Worm (Caenorhabditis elegans) whole organism, L4 larva: Measurements from ENCODE around the gene clh-6.

ENCODE experiments used
- D1046.2 ChIP-seq: fragments of 200-800 bp; sonication (Bioruptor generic); IDR thresholded peaks from 2 replicates; pipeline ENCODE4 v1.3.6; 2022; ENCODE audit warnings: missing genetic modification characterization, missing compliant biosample characterization
- F26F4.8 ChIP-seq: fragments of 200-800 bp; sonication (Bioruptor generic); conservative IDR thresholded peaks from 2 replicates; pipeline ENCODE4 v1.3.6; 2022; ENCODE audit warnings: missing genetic modification characterization, missing compliant biosample characterization
- F37D6.2 ChIP-seq: sonication (generic microtip); optimal IDR thresholded peaks from 2 replicates; lab custom pipeline; 2016; ENCODE audit warnings: mild to moderate bottlenecking, missing genetic modification characterization, missing compliant biosample characterization
- Y48G9A.11 ChIP-seq: fragments of 200-800 bp; sonication (Bioruptor generic); IDR thresholded peaks from 2 replicates; pipeline ENCODE4 v1.3.6; 2022; ENCODE audit warnings: missing genetic modification reagents, missing genetic modification characterization, missing compliant biosample characterization
- Y75B8A.6 ChIP-seq: fragments of 200-800 bp; sonication (Bioruptor generic); IDR thresholded peaks from 2 replicates; pipeline ENCODE4 v1.3.6; 2022; ENCODE audit warnings: missing genetic modification reagents, missing genetic modification characterization, missing compliant biosample characterization
- ZK337.2 ChIP-seq: fragments of 200-800 bp; sonication (Bioruptor generic); IDR thresholded peaks from 2 replicates; pipeline ENCODE4 v1.3.6; 2022; ENCODE audit warnings: missing genetic modification reagents, missing genetic modification characterization, missing compliant biosample characterization
- arid-1 ChIP-seq: fragments of 200-800 bp; sonication (Bioruptor generic); conservative IDR thresholded peaks from 2 replicates; pipeline ENCODE4 v1.3.6; 2022; ENCODE audit warnings: missing genetic modification reagents, missing genetic modification characterization, missing compliant biosample characterization
- ceh-32 ChIP-seq: sonication (generic microtip); optimal IDR thresholded peaks from 2 replicates; lab custom pipeline; 2016; ENCODE audit warnings: mild to moderate bottlenecking, missing genetic modification characterization, missing compliant biosample characterization; ENCODE audit not compliant: poor library complexity
- ceh-44 ChIP-seq: fragments of 200-800 bp; sonication (Bioruptor generic); IDR thresholded peaks from 2 replicates; pipeline ENCODE4 v1.3.6; 2022; ENCODE audit warnings: missing genetic modification reagents, missing genetic modification characterization, missing compliant biosample characterization
- ceh-62 ChIP-seq: sonication (generic microtip); optimal IDR thresholded peaks from 2 replicates; lab custom pipeline; 2017; ENCODE audit warnings: missing biosample characterization, missing genetic modification characterization
- cey-2 ChIP-seq: sonication (generic microtip); optimal IDR thresholded peaks from 3 replicates; lab custom pipeline; 2017; ENCODE audit warnings: missing genetic modification characterization, mild to moderate bottlenecking, missing compliant biosample characterization, antibody characterized with exemption, borderline replicate concordance; ENCODE audit not compliant: insufficient read depth
- daf-16 ChIP-seq, 3 experiments: sonication (generic microtip); optimal IDR thresholded peaks; 2 replicates each; lab custom pipeline; 2016 to 2017; ENCODE audit warnings: missing genetic modification characterization in 3 of 3, missing genetic modification reagents in 3 of 3, mild to moderate bottlenecking in 2 of 3, missing compliant biosample characterization in 2 of 3, missing biosample characterization in 1 of 3, moderate library complexity in 1 of 3
- dmd-6 ChIP-seq: fragments of 200-800 bp; sonication (Bioruptor generic); IDR thresholded peaks from 2 replicates; pipeline ENCODE4 v1.3.6; 2022; ENCODE audit warnings: missing genetic modification reagents, missing genetic modification characterization, missing compliant biosample characterization
- dpl-1 ChIP-seq: fragments of 150-350 bp; optimal IDR thresholded peaks from 2 replicates; lab custom pipeline; 2014; ENCODE audit warnings: missing biosample characterization, missing genetic modification reagents, missing genetic modification characterization
- egl-43 ChIP-seq: fragments of 200-800 bp; sonication (Bioruptor generic); IDR thresholded peaks from 2 replicates; pipeline ENCODE4 v1.3.6; 2022; ENCODE audit warnings: missing genetic modification reagents, missing genetic modification characterization, missing compliant biosample characterization
- fos-1 ChIP-seq: fragments of 150-350 bp; optimal IDR thresholded peaks from 2 replicates; lab custom pipeline; 2014; ENCODE audit warnings: missing biosample characterization, missing genetic modification characterization
- hlh-11 ChIP-seq: fragments of 200-800 bp; sonication (Bioruptor generic); optimal IDR thresholded peaks from 2 replicates; lab custom pipeline; 2018; ENCODE audit warnings: mild to moderate bottlenecking, missing genetic modification characterization, missing compliant biosample characterization
- jun-1 ChIP-seq: fragments of 150-350 bp; optimal IDR thresholded peaks from 2 replicates; lab custom pipeline; 2014; ENCODE audit warnings: missing biosample characterization, missing genetic modification reagents, missing genetic modification characterization
- lim-7 ChIP-seq: fragments of 200-800 bp; sonication (Bioruptor generic); IDR thresholded peaks from 2 replicates; pipeline ENCODE4 v1.3.6; 2022; ENCODE audit warnings: missing genetic modification characterization, missing compliant biosample characterization
- lin-1 ChIP-seq: fragments of 200-800 bp; sonication (Bioruptor generic); IDR thresholded peaks from 2 replicates; pipeline ENCODE4 v1.3.6; 2022; ENCODE audit warnings: missing genetic modification reagents, missing genetic modification characterization, missing compliant biosample characterization
- madf-5 ChIP-seq, 2 experiments: fragments of 200-800 bp; sonication (Bioruptor generic); IDR thresholded peaks; 2 replicates each; pipeline ENCODE4 v1.3.6; 2022; ENCODE audit warnings: missing compliant biosample characterization in 2 of 2, missing genetic modification characterization in 2 of 2
- madf-9 ChIP-seq: fragments of 200-800 bp; sonication (Bioruptor generic); conservative IDR thresholded peaks from 2 replicates; pipeline ENCODE4 v1.3.6; 2022; ENCODE audit warnings: missing genetic modification reagents, missing genetic modification characterization, missing compliant biosample characterization
- mdt-29 ChIP-seq: fragments of 200-800 bp; sonication (Bioruptor generic); IDR thresholded peaks from 2 replicates; pipeline ENCODE4 v1.3.6; 2022; ENCODE audit warnings: missing genetic modification reagents, missing genetic modification characterization, missing compliant biosample characterization
- mep-1 ChIP-seq: fragments of 150-350 bp; sonication (generic microtip); optimal IDR thresholded peaks from 3 replicates; lab custom pipeline; 2014; ENCODE audit warnings: missing biosample characterization, missing genetic modification characterization
- mxl-2 ChIP-seq: fragments of 200-800 bp; sonication (Bioruptor generic); conservative IDR thresholded peaks from 2 replicates; pipeline ENCODE4 v1.3.6; 2022; ENCODE audit warnings: missing genetic modification reagents, missing genetic modification characterization, missing compliant biosample characterization
- nhr-10 ChIP-seq: fragments of 150-350 bp; optimal IDR thresholded peaks from 2 replicates; lab custom pipeline; 2014; ENCODE audit warnings: missing biosample characterization, missing genetic modification characterization
- nhr-102 ChIP-seq: sonication (generic microtip); optimal IDR thresholded peaks from 2 replicates; lab custom pipeline; 2016; ENCODE audit warnings: mild to moderate bottlenecking, missing genetic modification characterization, moderate library complexity, missing compliant biosample characterization
- nhr-11 ChIP-seq: fragments of 150-350 bp; optimal IDR thresholded peaks from 2 replicates; lab custom pipeline; 2014; ENCODE audit warnings: missing biosample characterization, missing genetic modification characterization
- nhr-25 ChIP-seq: sonication (generic microtip); optimal IDR thresholded peaks from 2 replicates; lab custom pipeline; 2017; ENCODE audit warnings: missing genetic modification characterization, mild to moderate bottlenecking, missing compliant biosample characterization, antibody characterized with exemption, moderate library complexity, borderline replicate concordance; ENCODE audit not compliant: insufficient read depth
- nhr-28 ChIP-seq: fragments of 150-350 bp; optimal IDR thresholded peaks from 2 replicates; lab custom pipeline; 2014; ENCODE audit warnings: missing biosample characterization, missing genetic modification characterization
- nhr-6 ChIP-seq: fragments of 150-350 bp; optimal IDR thresholded peaks from 2 replicates; lab custom pipeline; 2014; ENCODE audit warnings: missing biosample characterization, missing genetic modification characterization
- pha-4 ChIP-seq, 2 experiments: fragments of 150-350 bp in 1 of 2; fragments of 200-800 bp in 1 of 2; sonication (Bioruptor generic) in 1 of 2; IDR thresholded peaks in 1 of 2; optimal IDR thresholded peaks in 1 of 2; 2 replicates each; pipeline versions ENCODE4 v1.3.6 to Lab custom; 2014 to 2022; ENCODE audit warnings: missing genetic modification characterization in 2 of 2, missing genetic modification reagents in 2 of 2, missing biosample characterization in 1 of 2, missing compliant biosample characterization in 1 of 2
- pqm-1 ChIP-seq: sonication (generic microtip); optimal IDR thresholded peaks from 2 replicates; lab custom pipeline; 2017; ENCODE audit warnings: missing biosample characterization, missing genetic modification characterization
- rbr-2 ChIP-seq: sonication (generic microtip); optimal IDR thresholded peaks from 2 replicates; lab custom pipeline; 2016; ENCODE audit warnings: missing genotype, missing genetic modification characterization, missing compliant biosample characterization
- snpc-1.2 ChIP-seq: fragments of 200-800 bp; sonication (Bioruptor generic); IDR thresholded peaks from 2 replicates; pipeline ENCODE4 v1.3.6; 2022; ENCODE audit warnings: missing genetic modification reagents, missing genetic modification characterization, missing compliant biosample characterization
- snpc-4 ChIP-seq: fragments of 150-350 bp; optimal IDR thresholded peaks from 2 replicates; lab custom pipeline; 2014; ENCODE audit warnings: missing biosample characterization, missing genetic modification characterization
- spr-3 ChIP-seq: fragments of 200-800 bp; sonication (Bioruptor generic); optimal IDR thresholded peaks from 2 replicates; lab custom pipeline; 2018; ENCODE audit warnings: mild to moderate bottlenecking, missing genetic modification characterization, missing compliant biosample characterization
- tag-97 ChIP-seq: fragments of 200-800 bp; sonication (Bioruptor generic); IDR thresholded peaks from 2 replicates; pipeline ENCODE4 v1.3.6; 2022; ENCODE audit warnings: missing genetic modification characterization, missing compliant biosample characterization
- unc-62 ChIP-seq, 3 experiments: fragments of 150-350 bp in 1 of 3; sonication (generic microtip); optimal IDR thresholded peaks in 2 of 3; peaks in 1 of 3; 1 replicate in 1 of 3; 2 replicates in 2 of 3; lab custom pipeline; 2014 to 2017; ENCODE audit warnings: missing biosample characterization in 3 of 3, missing genetic modification characterization in 3 of 3, missing genetic modification reagents in 3 of 3, missing genotype in 1 of 3
- vab-7 ChIP-seq: fragments of 200-800 bp; sonication (Bioruptor generic); IDR thresholded peaks from 2 replicates; pipeline ENCODE4 v1.3.6; 2022; ENCODE audit warnings: missing genetic modification reagents, missing genetic modification characterization, missing compliant biosample characterization
- zag-1 ChIP-seq: fragments of 150-350 bp; optimal IDR thresholded peaks from 2 replicates; lab custom pipeline; 2014; ENCODE audit warnings: missing biosample characterization, missing genetic modification characterization
- zfp-2 ChIP-seq: sonication (generic microtip); optimal IDR thresholded peaks from 2 replicates; lab custom pipeline; 2016; ENCODE audit warnings: mild to moderate bottlenecking, missing genetic modification characterization, missing compliant biosample characterization
- zfp-3 ChIP-seq: fragments of 200-800 bp; sonication (Bioruptor generic); conservative IDR thresholded peaks from 2 replicates; pipeline ENCODE4 v1.3.6; 2022; ENCODE audit warnings: missing genetic modification reagents, missing genetic modification characterization, missing compliant biosample characterization
- zip-2 ChIP-seq: fragments of 150-350 bp; optimal IDR thresholded peaks from 2 replicates; lab custom pipeline; 2014; ENCODE audit warnings: missing biosample characterization, missing genetic modification characterization

Gene clh-6

ce11 chrV:12040823-12041606 is 22.2 kb downstream of the clh-6 start, which contains the start of the genes kup-1 and F10C2.4 (continued):
- TF ChIP-seq zfp-2 (tag; lab: Kevin White, UChicago) = no peak
- no peak for TF ChIP-seq ceh-44 (GFP tag; lab: Robert Waterston, UW)
- TF ChIP-seq F37D6.2 = no peak
- no peak for TF ChIP-seq mxl-2 (GFP tag; lab: Robert Waterston, UW)
- no peak for TF ChIP-seq zag-1 (tag; lab: Kevin White, UChicago)
- no peak for TF ChIP-seq arid-1 (GFP tag; lab: Robert Waterston, UW)
- TF ChIP-seq vab-7 (GFP tag; lab: Robert Waterston, UW) = no peak
- TF ChIP-seq tag-97 (GFP tag; lab: Robert Waterston, UW) = no peak
- TF ChIP-seq dmd-6 (GFP tag; lab: Robert Waterston, UW) = no peak
- no peak for TF ChIP-seq lin-1
- peak; percentile 91 for TF ChIP-seq dpl-1
- TF ChIP-seq daf-16 (GFP tag; optimal IDR thresholded peaks at IDR 0.05; lab: Kevin White, UChicago) = no peak
- TF ChIP-seq daf-16 (tag; optimal IDR thresholded peaks at IDR 0.05; lab: Kevin White, UChicago) = peak; percentile 17
- no peak for TF ChIP-seq cey-2 (tag; lab: Kevin White, UChicago)
- TF ChIP-seq nhr-28 (tag; lab: Kevin White, UChicago) = peak; percentile 23
- no peak for TF ChIP-seq madf-5 (GFP tag; IDR thresholded peaks at IDR 0.05; lab: Robert Waterston, UW)
- TF ChIP-seq nhr-102 (tag; lab: Kevin White, UChicago) = no peak
- TF ChIP-seq nhr-6 (tag; lab: Kevin White, UChicago) = peak; percentile 88
- TF ChIP-seq snpc-4 (tag; lab: Kevin White, UChicago) = no peak

- TF ChIP-seq mxl-2 (GFP tag; lab: Robert Waterston, UW) (no peak), Y75B8A.6 (GFP tag; lab: Robert Waterston, UW) (no peak), snpc-4 (tag; lab: Kevin White, UChicago) (no peak), nhr-11 (tag; lab: Kevin White, UChicago) (no peak), mdt-29 (no peak), hlh-11 (tag; lab: Kevin White, UChicago) (peak; percentile 19), egl-43 (GFP tag; lab: Robert Waterston, UW) (no peak), F26F4.8 (GFP tag; lab: Robert Waterston, UW) (no peak), spr-3 (no peak), nhr-6 (tag; lab: Kevin White, UChicago) (peak; percentile 63), unc-62 (GFP tag; optimal IDR thresholded peaks at IDR 0.05 in 1 of 2; lab: Kevin White, UChicago) (peak in 1 of 2 experiments; percentile 90), unc-62 (tag; optimal IDR thresholded peaks at IDR 0.05; lab: Kevin White, UChicago) (no peak), nhr-25 (peak; percentile 59), pha-4 (GFP tag; IDR thresholded peaks at IDR 0.05; lab: Robert Waterston, UW) (no peak), pha-4 (tag; optimal IDR thresholded peaks at IDR 0.05; lab: Kevin White, UChicago) (peak; percentile 5), F37D6.2 (no peak), nhr-10 (tag; lab: Kevin White, UChicago) (no peak), cey-2 (tag; lab: Kevin White, UChicago) (no peak)
Observed at ce11 chrV:12039755-12040154, 23.4 kb downstream of the clh-6 start.

DNA sequence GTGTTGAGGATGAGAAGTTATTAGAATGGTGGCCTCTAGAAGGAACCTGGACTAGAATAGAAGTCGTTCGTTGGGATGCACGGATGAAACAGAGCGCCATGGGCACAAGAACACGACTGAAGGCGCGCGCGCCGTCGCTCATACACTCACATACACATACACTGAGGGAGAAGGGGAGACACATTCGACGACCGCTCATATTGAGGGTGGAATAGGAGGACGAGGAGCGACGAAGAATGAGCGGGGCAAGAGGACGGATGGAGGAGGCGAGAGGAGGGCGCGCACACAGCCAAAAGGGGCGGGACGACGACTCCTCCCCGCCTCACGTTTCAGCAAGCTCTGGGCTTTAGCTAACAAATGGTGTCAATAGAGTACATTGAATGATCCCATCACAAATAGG is 24.4 kb downstream of the clh-6 start:
- TF ChIP-seq ceh-32 (tag; lab: Kevin White, UChicago) (no peak), mep-1 (peak; percentile 52), zfp-3 (no peak), jun-1 (tag; lab: Kevin White, UChicago) (no peak), ceh-62 (tag; lab: Kevin White, UChicago) (no peak), snpc-4 (tag; lab: Kevin White, UChicago) (no peak), rbr-2 (tag; lab: Kevin White, UChicago) (peak; percentile 34), ZK337.2 (no peak), nhr-25 (no peak), tag-97 (GFP tag; lab: Robert Waterston, UW) (no peak), D1046.2 (GFP tag; lab: Robert Waterston, UW) (no peak), lim-7 (GFP tag; lab: Robert Waterston, UW) (no peak), dmd-6 (GFP tag; lab: Robert Waterston, UW) (no peak), egl-43 (GFP tag; lab: Robert Waterston, UW) (peak; percentile 50; the same call in 1 of the 2 replicates), snpc-1.2 (GFP tag; lab: Robert Waterston, UW) (no peak), vab-7 (GFP tag; lab: Robert Waterston, UW) (no peak), fos-1 (tag; lab: Kevin White, UChicago) (no peak), Y48G9A.11 (no peak), zip-2 (tag; lab: Kevin White, UChicago) (no peak), pqm-1 (tag; lab: Kevin White, UChicago) (no peak), madf-9 (GFP tag; lab: Robert Waterston, UW) (no peak)
